Worm (Caenorhabditis elegans): ENCODE measurements around the gene prx-2.

prx-2 gene

ce11 chrIV:11620909-11621308 lies 23.0 kb upstream of the prx-2 start, which contains the start of gene dsl-5:
dsl-5 (minus strand) TSS chrIV:11621009.
- TF ChIP-seq zip-8 (tag; optimal IDR thresholded peaks at IDR 0.05) (peak; percentile 15), sem-2 (GFP tag; optimal IDR thresholded peaks at IDR 0.05) (no peak)

DNA sequence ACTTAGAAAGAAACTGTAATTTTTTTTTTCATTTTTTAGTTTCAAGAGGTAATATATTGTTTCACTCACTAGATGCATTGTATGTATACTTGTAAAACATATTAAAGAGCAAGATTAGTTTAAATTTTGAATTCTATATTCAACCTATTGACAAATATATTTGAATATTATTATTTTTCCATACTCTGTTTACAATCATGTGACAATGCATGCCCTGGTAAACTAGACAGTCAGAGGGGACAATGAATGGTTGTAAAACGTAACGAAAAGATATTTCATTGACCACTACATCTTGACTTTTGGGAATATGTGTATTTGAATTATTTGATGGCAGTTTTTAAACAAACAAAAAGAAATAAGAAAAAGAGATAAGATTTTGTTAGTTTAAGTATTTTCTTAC lies 21.6 kb upstream of the prx-2 start:
- TF ChIP-seq nhr-2 (tag; optimal IDR thresholded peaks at IDR 0.05) = no peak
- no peak for TF ChIP-seq lin-13 (tag; optimal IDR thresholded peaks at IDR 0.05)
- no peak for TF ChIP-seq unc-62 (GFP tag; optimal IDR thresholded peaks at IDR 0.05)
- TF ChIP-seq elt-1 (tag; optimal IDR thresholded peaks at IDR 0.05; ENCODE audit: borderline replicate concordance, insufficient read depth) = no peak
- no peak for TF ChIP-seq flh-1 (GFP tag; optimal IDR thresholded peaks at IDR 0.05)
- TF ChIP-seq lin-32 (GFP tag; optimal IDR thresholded peaks at IDR 0.05) = no peak
- no peak for TF ChIP-seq ztf-11 (tag; optimal IDR thresholded peaks at IDR 0.05)
- TF ChIP-seq ceh-83 (GFP tag; optimal IDR thresholded peaks at IDR 0.05) = no peak
- no peak for TF ChIP-seq M03D4.4 (tag; optimal IDR thresholded peaks at IDR 0.05)
- TF ChIP-seq tbx-8 (GFP tag; optimal IDR thresholded peaks at IDR 0.05) = no peak
- no peak for TF ChIP-seq lsy-2 (tag; optimal IDR thresholded peaks at IDR 0.05)
- TF ChIP-seq blmp-1 (tag; optimal IDR thresholded peaks at IDR 0.05) = no peak
- no peak for TF ChIP-seq ceh-43 (GFP tag; optimal IDR thresholded peaks at IDR 0.05)
- TF ChIP-seq mep-1 (tag; optimal IDR thresholded peaks at IDR 0.05) = no peak
- no peak for TF ChIP-seq pha-4 (tag; optimal IDR thresholded peaks at IDR 0.05)
- TF ChIP-seq sem-2 (GFP tag; optimal IDR thresholded peaks at IDR 0.05) = no peak
- no peak for TF ChIP-seq elt-3 (tag; optimal IDR thresholded peaks at IDR 0.05)
- TF ChIP-seq sptf-1 (tag; optimal IDR thresholded peaks at IDR 0.05) = no peak

ce11 chrIV:11623060-11623459 lies 20.9 kb upstream of the prx-2 start, which contains the start of gene lys-4:
lys-4 (minus strand) TSS chrIV:11623174.
- TF ChIP-seq drap-1 (GFP tag; optimal IDR thresholded peaks at IDR 0.05) (no peak), unc-39 (tag; optimal IDR thresholded peaks at IDR 0.05) (no peak)

DNA sequence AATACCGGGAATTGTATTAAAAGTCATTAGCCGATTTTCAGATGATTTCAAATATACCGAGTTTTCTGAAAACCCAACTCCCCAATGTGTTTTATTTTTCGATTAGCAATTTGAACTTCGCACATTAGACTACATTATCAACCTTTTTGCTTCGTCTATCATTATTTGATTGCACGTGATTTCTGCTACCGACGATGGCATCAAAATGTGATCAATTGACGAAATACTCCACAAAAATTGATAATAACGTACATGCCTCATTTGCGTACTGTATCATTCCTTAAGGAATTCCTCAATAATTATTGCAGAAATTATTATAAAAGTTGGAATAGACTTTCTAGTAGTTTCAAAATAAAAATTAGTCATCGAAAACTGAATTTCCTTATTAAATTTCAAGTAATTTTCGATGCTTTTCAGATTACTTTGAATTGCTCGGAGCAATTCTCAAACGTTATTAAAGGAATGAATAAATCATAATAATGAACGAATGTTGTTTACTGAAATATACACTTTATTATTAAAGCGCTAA lies 20.1 kb upstream of the prx-2 start:
- no peak for TF ChIP-seq unc-39 (tag; optimal IDR thresholded peaks at IDR 0.05)
- TF ChIP-seq snpc-4 (tag; optimal IDR thresholded peaks at IDR 0.05) = no peak

DNA sequence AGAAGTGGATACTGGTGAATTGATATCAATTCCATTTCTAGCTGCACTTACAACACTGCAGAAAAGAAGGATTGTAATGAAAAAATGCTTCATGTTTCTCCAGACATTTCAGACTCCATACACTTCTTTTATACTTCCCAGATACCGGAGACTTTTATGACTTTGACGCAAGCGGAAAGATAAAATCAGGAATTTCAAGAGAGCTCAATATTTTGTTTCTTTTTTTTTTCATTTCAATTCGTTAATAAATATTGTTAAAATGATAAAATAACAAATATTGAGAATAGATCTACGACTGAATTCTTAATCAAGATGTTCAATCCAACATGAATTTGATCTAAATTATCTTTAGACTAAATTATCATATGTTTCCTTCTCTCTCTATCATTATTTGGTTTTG lies 18.4 kb upstream of the prx-2 start, which contains the start of gene lys-5:
Gene lys-5, minus strand, starts transcription at position 101 of the 400 bp plus-strand sequence.
- no peak for TF ChIP-seq mab-5 (tag; optimal IDR thresholded peaks at IDR 0.05)
- TF ChIP-seq flh-1 (GFP tag; optimal IDR thresholded peaks at IDR 0.05) = no peak
- TF ChIP-seq zip-8 (tag; optimal IDR thresholded peaks at IDR 0.05) = no peak
- no peak for TF ChIP-seq drap-1 (GFP tag; optimal IDR thresholded peaks at IDR 0.05)
- no peak for TF ChIP-seq unc-39 (tag; optimal IDR thresholded peaks at IDR 0.05)
- TF ChIP-seq blmp-1 (tag; optimal IDR thresholded peaks at IDR 0.05) = no peak
- no peak for TF ChIP-seq tbx-8 (GFP tag; optimal IDR thresholded peaks at IDR 0.05)
- TF ChIP-seq sptf-1 (tag; optimal IDR thresholded peaks at IDR 0.05) = no peak
- no peak for TF ChIP-seq lin-32 (GFP tag; optimal IDR thresholded peaks at IDR 0.05)
- TF ChIP-seq ham-2 (GFP tag; optimal IDR thresholded peaks at IDR 0.05) = no peak
- no peak for TF ChIP-seq hlh-1 (tag; optimal IDR thresholded peaks at IDR 0.05)
- no peak for TF ChIP-seq snpc-4 (tag; optimal IDR thresholded peaks at IDR 0.05)
- no peak for TF ChIP-seq M03D4.4 (tag; optimal IDR thresholded peaks at IDR 0.05)
- TF ChIP-seq nhr-2 (tag; optimal IDR thresholded peaks at IDR 0.05) = no peak
- no peak for TF ChIP-seq mep-1 (tag; optimal IDR thresholded peaks at IDR 0.05)
- no peak for TF ChIP-seq nhr-28 (tag; optimal IDR thresholded peaks at IDR 0.05)
- TF ChIP-seq nhr-237 (tag; optimal IDR thresholded peaks at IDR 0.05) = no peak
- no peak for TF ChIP-seq ces-1 (GFP tag; optimal IDR thresholded peaks at IDR 0.05)
- no peak for TF ChIP-seq pha-4 (tag; optimal IDR thresholded peaks at IDR 0.05)
- no peak for TF ChIP-seq lin-13 (tag; optimal IDR thresholded peaks at IDR 0.05)

DNA sequence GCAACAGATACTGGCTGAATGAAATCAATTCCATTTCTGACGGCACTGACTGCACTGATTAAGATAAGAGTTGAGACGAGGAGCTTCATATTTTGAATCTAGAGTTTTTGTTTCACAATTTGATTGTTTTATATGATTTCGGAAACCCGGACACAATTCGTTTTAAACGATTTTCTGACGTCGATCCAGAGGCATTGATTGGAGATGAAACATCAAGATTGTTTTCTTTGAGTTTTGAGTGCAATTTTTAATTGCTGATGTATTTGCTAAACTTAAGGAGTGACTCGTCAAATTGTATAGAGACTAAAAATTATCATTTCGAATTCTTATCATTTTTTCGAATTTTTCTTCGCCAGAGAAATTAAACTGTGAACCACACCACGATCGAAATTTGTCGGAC lies 16.1 kb upstream of the prx-2 start, which contains the start of gene lys-6:
Gene lys-6, minus strand, starts transcription at position 101 of the 400 bp plus-strand sequence.
- TF ChIP-seq ceh-83 (GFP tag; optimal IDR thresholded peaks at IDR 0.05) = no peak

- no peak for TF ChIP-seq M03D4.4 (tag; optimal IDR thresholded peaks at IDR 0.05)
- TF ChIP-seq bed-3 (GFP tag; optimal IDR thresholded peaks at IDR 0.05) = no peak
- no peak for TF ChIP-seq sptf-1 (tag; optimal IDR thresholded peaks at IDR 0.05)
- TF ChIP-seq nhr-237 (tag; optimal IDR thresholded peaks at IDR 0.05) = no peak
- TF ChIP-seq flh-1 (GFP tag; optimal IDR thresholded peaks at IDR 0.05) = no peak
- no peak for TF ChIP-seq nhr-12 (tag; optimal IDR thresholded peaks at IDR 0.05)
- TF ChIP-seq lin-13 (tag; optimal IDR thresholded peaks at IDR 0.05) = no peak
- TF ChIP-seq zip-8 (tag; optimal IDR thresholded peaks at IDR 0.05) = no peak
- TF ChIP-seq nhr-76 (tag; optimal IDR thresholded peaks at IDR 0.05) = no peak
- no peak for TF ChIP-seq pha-4 (tag; optimal IDR thresholded peaks at IDR 0.05)
- TF ChIP-seq ztf-11 (tag; optimal IDR thresholded peaks at IDR 0.05) = no peak
- TF ChIP-seq hlh-1 (tag; optimal IDR thresholded peaks at IDR 0.05) = no peak
- TF ChIP-seq mep-1 (tag; optimal IDR thresholded peaks at IDR 0.05) = no peak
- no peak for TF ChIP-seq nhr-2 (tag; optimal IDR thresholded peaks at IDR 0.05)
- no peak for TF ChIP-seq unc-39 (tag; optimal IDR thresholded peaks at IDR 0.05)
- TF ChIP-seq sem-2 (GFP tag; optimal IDR thresholded peaks at IDR 0.05) = no peak
- no peak for TF ChIP-seq elt-3 (tag; optimal IDR thresholded peaks at IDR 0.05)
- TF ChIP-seq ceh-43 (GFP tag; optimal IDR thresholded peaks at IDR 0.05) = no peak
- TF ChIP-seq mls-2 (tag; optimal IDR thresholded peaks at IDR 0.05) = no peak
- no peak for TF ChIP-seq nhr-28 (tag; optimal IDR thresholded peaks at IDR 0.05)
Observed at ce11 chrIV:11631750-11632149, 12.2 kb upstream of the prx-2 start, which contains the start of gene F58B3.4. F58B3.4 (minus strand) TSS chrIV:11631850.

All from whole organism, mixed stage, embryonic.